Worm (Caenorhabditis elegans) whole organism, late embryonic: Measurements from ENCODE around the gene srx-97.

Source experiments
- Y22D7AL.16 ChIP-seq: sonication (generic microtip); optimal IDR thresholded peaks from 2 replicates; lab custom pipeline; 2016; ENCODE audit warnings: missing genetic modification characterization, missing compliant biosample characterization
- ama-1 ChIP-seq: fragments of 150-350 bp; optimal IDR thresholded peaks from 2 replicates; lab custom pipeline; 2014
- pag-3 ChIP-seq: sonication (generic microtip); optimal IDR thresholded peaks from 2 replicates; lab custom pipeline; 2016; ENCODE audit warnings: missing compliant biosample characterization, missing genetic modification characterization, borderline replicate concordance

- no peak for TF ChIP-seq pag-3 (tag; lab: Kevin White, UChicago)
- TF ChIP-seq Y22D7AL.16 (tag; lab: Kevin White, UChicago): no peak
- no peak for TF ChIP-seq ama-1 (lab: Kevin White, UChicago)
Measured at ce11 chrII:3634765-3635164, 34.5 kb downstream of the srx-97 start.
